Fruit fly (Drosophila melanogaster) whole organism, adult: Measurements from ENCODE around the gene Blimp-1.

Experiments
- CG33017 ChIP-seq: fragments of 200-800 bp; sonication (Bioruptor generic); optimal IDR thresholded peaks from 2 replicates; lab custom pipeline; 2018; ENCODE audit warnings: missing biosample characterization, mild to moderate bottlenecking, missing genetic modification characterization, moderate library complexity
- CG7045 ChIP-seq: fragments of 200-800 bp; sonication (Bioruptor generic); optimal IDR thresholded peaks from 2 replicates; lab custom pipeline; 2017; ENCODE audit warnings: missing biosample characterization, mild to moderate bottlenecking, missing genetic modification characterization
- cnc ChIP-seq, 2 experiments: fragments of >200 bp; optimal IDR thresholded peaks; 2 replicates each; lab custom pipeline; 2017

dm6 chr3L:5609493-5609892 is 21.3 kb upstream of the Blimp-1 start:
- no peak for TF ChIP-seq cnc (optimal IDR thresholded peaks at IDR 0.05; lab: Kevin White, UChicago)
- TF ChIP-seq CG7045 (GFP tag; lab: Kevin White, UChicago), result no peak
- no peak for TF ChIP-seq CG33017 (tag; lab: Kevin White, UChicago)
